Worm (Caenorhabditis elegans) whole organism, young adult: ENCODE data around the gene pmt-1.

Experiments
- B0035.1 ChIP-seq: sonication (generic microtip); optimal IDR thresholded peaks from 2 replicates; lab custom pipeline; 2016; ENCODE audit warnings: missing genetic modification characterization, mild to moderate bottlenecking, missing compliant biosample characterization, missing genotype, missing genetic modification reagents
- F49E8.2 ChIP-seq: sonication (generic microtip); optimal IDR thresholded peaks from 3 replicates; lab custom pipeline; 2017; ENCODE audit warnings: missing genetic modification characterization, mild to moderate bottlenecking, missing compliant biosample characterization, antibody characterized with exemption, moderate library complexity; ENCODE audit not compliant: insufficient read depth
- cebp-1 ChIP-seq, 2 experiments: fragments of 200-800 bp in 1 of 2; sonication (Bioruptor generic) in 1 of 2; sonication (generic microtip) in 1 of 2; IDR thresholded peaks in 1 of 2; optimal IDR thresholded peaks in 1 of 2; 2 replicates each; pipeline versions ENCODE4 v1.3.6 to Lab custom; 2017 to 2022; ENCODE audit warnings: missing compliant biosample characterization in 2 of 2, missing genetic modification characterization in 2 of 2, mild to moderate bottlenecking in 1 of 2, missing genetic modification reagents in 1 of 2, moderate library complexity in 1 of 2
- egl-44 ChIP-seq: fragments of 200-800 bp; sonication (Bioruptor generic); IDR thresholded peaks from 2 replicates; pipeline ENCODE4 v1.3.6; 2022; ENCODE audit warnings: missing genetic modification reagents, missing genetic modification characterization, missing compliant biosample characterization
- fkh-3 ChIP-seq: sonication (generic microtip); optimal IDR thresholded peaks from 2 replicates; lab custom pipeline; 2016; ENCODE audit warnings: mild to moderate bottlenecking, missing genetic modification characterization, missing compliant biosample characterization
- madf-3 ChIP-seq: fragments of 200-800 bp; sonication (Bioruptor generic); IDR thresholded peaks from 2 replicates; pipeline ENCODE4 v1.3.6; 2022; ENCODE audit warnings: missing genetic modification reagents, missing genetic modification characterization, missing compliant biosample characterization
- nhr-90 ChIP-seq: sonication (generic microtip); optimal IDR thresholded peaks from 2 replicates; lab custom pipeline; 2016; ENCODE audit warnings: missing genotype, mild to moderate bottlenecking, missing genetic modification characterization, missing compliant biosample characterization
- pha-4 ChIP-seq: fragments of 150-350 bp; sonication (generic microtip); optimal IDR thresholded peaks from 2 replicates; lab custom pipeline; 2014; ENCODE audit warnings: missing biosample characterization, missing genetic modification reagents, missing genetic modification characterization
- tbp1 ChIP-seq: fragments of 200-800 bp; sonication (Bioruptor generic); optimal IDR thresholded peaks from 2 replicates; lab custom pipeline; 2018; ENCODE audit warnings: mild to moderate bottlenecking, missing genetic modification characterization, missing compliant biosample characterization
- unc-130 ChIP-seq: sonication (generic microtip); optimal IDR thresholded peaks from 2 replicates; lab custom pipeline; 2016; ENCODE audit warnings: missing genetic modification reagents, missing genetic modification characterization, missing compliant biosample characterization
- unc-62 ChIP-seq: fragments of 150-350 bp; optimal IDR thresholded peaks from 2 replicates; lab custom pipeline; 2014; ENCODE audit warnings: missing biosample characterization, missing genetic modification reagents, missing genetic modification characterization

ce11 chrII:5276736-5277135 lies 5.6 kb downstream of the pmt-1 start:
- TF ChIP-seq nhr-90 (no peak), egl-44 (GFP tag; lab: Robert Waterston, UW) (no peak), pha-4 (no peak), tbp1 (no peak), B0035.1 (tag; lab: Kevin White, UChicago) (no peak), cebp-1 (GFP tag; IDR thresholded peaks at IDR 0.05; lab: Robert Waterston, UW) (no peak), cebp-1 (tag; optimal IDR thresholded peaks at IDR 0.05; lab: Kevin White, UChicago) (no peak), madf-3 (GFP tag; lab: Robert Waterston, UW) (no peak), F49E8.2 (tag; lab: Kevin White, UChicago) (no peak), unc-130 (no peak), unc-62 (GFP tag; lab: Kevin White, UChicago) (no peak), fkh-3 (tag; lab: Kevin White, UChicago) (no peak)
